Fruit fly (Drosophila melanogaster) whole organism, embryonic: ENCODE measurements around the gene CG15375.

ENCODE experiments used
- Adf1 ChIP-seq: fragments of 200-800 bp; sonication (Bioruptor generic); IDR thresholded peaks from 2 replicates; pipeline ENCODE4 v1.3.6; 2022; ENCODE audit warnings: missing biosample characterization, missing genetic modification characterization
- CG17802 ChIP-seq: fragments of 200-800 bp; sonication (Bioruptor generic); optimal IDR thresholded peaks from 2 replicates; lab custom pipeline; 2018; ENCODE audit warnings: missing biosample characterization, mild to moderate bottlenecking, missing genetic modification characterization, moderate library complexity
- CG4360 ChIP-seq: fragments of 200-800 bp; sonication (Bioruptor generic); IDR thresholded peaks from 2 replicates; pipeline ENCODE4 v1.3.6; 2022; ENCODE audit warnings: missing biosample characterization, missing genetic modification characterization
- CG6813 ChIP-seq: fragments of 200-800 bp; sonication (Bioruptor generic); optimal IDR thresholded peaks from 2 replicates; lab custom pipeline; 2017; ENCODE audit warnings: missing biosample characterization, missing genetic modification characterization, mild to moderate bottlenecking, moderate library complexity, missing genetic modification reagents
- HLH3B ChIP-seq: fragments of 200-800 bp; sonication (Bioruptor generic); IDR thresholded peaks from 2 replicates; pipeline ENCODE4 v1.3.6; 2022; ENCODE audit warnings: missing biosample characterization, missing genetic modification characterization
- Lpt ChIP-seq: fragments of >200 bp; optimal IDR thresholded peaks from 2 replicates; lab custom pipeline; 2018; ENCODE audit warnings: missing biosample characterization, missing genetic modification characterization
- Usf ChIP-seq: fragments of 200-800 bp; sonication (Bioruptor generic); optimal IDR thresholded peaks from 2 replicates; lab custom pipeline; 2017; ENCODE audit warnings: missing genotype, missing biosample characterization, missing genetic modification characterization
- kni ChIP-seq: fragments of 200-800 bp; sonication (Bioruptor generic); optimal IDR thresholded peaks from 3 replicates; lab custom pipeline; 2017; ENCODE audit warnings: mild to moderate bottlenecking, missing biosample characterization, missing genetic modification reagents, missing genetic modification characterization

DNA sequence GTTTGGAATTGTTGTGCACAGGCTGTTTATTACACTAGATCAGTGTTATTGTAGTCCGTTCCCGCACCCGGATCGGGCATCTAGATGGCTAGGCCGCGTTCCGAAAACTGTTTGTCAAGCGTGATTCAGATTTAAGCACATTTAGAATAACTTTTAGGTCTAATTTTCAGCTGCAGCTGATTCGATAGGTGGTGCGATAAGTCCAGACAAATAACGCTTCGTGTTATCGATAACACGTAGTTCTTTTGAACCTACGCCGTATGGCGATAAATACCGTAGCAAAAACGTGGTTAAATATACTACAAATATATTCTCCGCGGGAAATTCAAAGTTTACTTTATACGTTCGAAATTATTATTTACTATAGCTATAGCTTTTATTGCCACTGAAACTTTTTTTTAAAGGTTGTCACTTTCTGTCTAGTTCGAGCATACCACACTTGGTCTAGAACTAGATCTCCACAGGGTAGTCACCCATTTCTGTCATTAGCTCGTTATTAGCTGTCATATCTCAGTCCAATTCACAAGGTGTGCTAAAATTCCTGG, at the start of gene CG15375, which contains the start of gene Cmtr1:
- no peak for TF ChIP-seq CG6813 (GFP tag; lab: Kevin White, UChicago)
- TF ChIP-seq Usf = no peak
- TF ChIP-seq HLH3B (GFP tag; lab: Robert Waterston, UW) = no peak
- no peak for TF ChIP-seq Adf1 (GFP tag; lab: Robert Waterston, UW)
- TF ChIP-seq CG4360 (GFP tag; lab: Robert Waterston, UW) = no peak
- TF ChIP-seq Lpt = no peak
- no peak for TF ChIP-seq CG17802 (tag; lab: Kevin White, UChicago)
- TF ChIP-seq kni (GFP tag; lab: Kevin White, UChicago) = no peak
